Worm (Caenorhabditis elegans) whole organism, late embryonic: ENCODE results near the gene mep-1.

Experiments
- C08G9.2 ChIP-seq: sonication (generic microtip); optimal IDR thresholded peaks from 2 replicates; lab custom pipeline; 2016; ENCODE audit warnings: mild to moderate bottlenecking, missing genetic modification characterization, moderate library complexity, missing compliant biosample characterization
- F13H6.1 ChIP-seq: sonication (generic microtip); optimal IDR thresholded peaks from 2 replicates; lab custom pipeline; 2016; ENCODE audit warnings: missing genetic modification characterization, missing compliant biosample characterization
- ahr-1 ChIP-seq: sonication (generic microtip); optimal IDR thresholded peaks from 2 replicates; lab custom pipeline; 2016; ENCODE audit warnings: missing genetic modification characterization, missing compliant biosample characterization
- ama-1 ChIP-seq: fragments of 150-350 bp; optimal IDR thresholded peaks from 2 replicates; lab custom pipeline; 2014
- ceh-14 ChIP-seq: sonication (generic microtip); optimal IDR thresholded peaks from 2 replicates; lab custom pipeline; 2016; ENCODE audit warnings: missing genotype, missing genetic modification characterization, missing compliant biosample characterization
- ceh-19 ChIP-seq: fragments of 200-800 bp; sonication (Bioruptor generic); optimal IDR thresholded peaks from 2 replicates; lab custom pipeline; 2018; ENCODE audit warnings: mild to moderate bottlenecking, missing genetic modification characterization, missing compliant biosample characterization
- ceh-24 ChIP-seq: sonication (generic microtip); optimal IDR thresholded peaks from 2 replicates; lab custom pipeline; 2016; ENCODE audit warnings: mild to moderate bottlenecking, missing genetic modification characterization, missing compliant biosample characterization
- ceh-31 ChIP-seq: sonication (generic microtip); optimal IDR thresholded peaks from 2 replicates; lab custom pipeline; 2016; ENCODE audit warnings: missing genetic modification characterization, missing compliant biosample characterization
- ceh-34 ChIP-seq: sonication (generic microtip); optimal IDR thresholded peaks from 2 replicates; lab custom pipeline; 2016; ENCODE audit warnings: mild to moderate bottlenecking, missing genetic modification characterization, missing compliant biosample characterization
- ceh-45 ChIP-seq: fragments of 200-800 bp; sonication (Bioruptor generic); IDR thresholded peaks from 2 replicates; pipeline ENCODE4 v1.3.6; 2022; ENCODE audit warnings: missing genetic modification reagents, missing genetic modification characterization, missing compliant biosample characterization
- ceh-48 ChIP-seq: sonication (generic microtip); optimal IDR thresholded peaks from 2 replicates; lab custom pipeline; 2016; ENCODE audit warnings: missing genetic modification characterization, inconsistent platforms, missing compliant biosample characterization
- ceh-9 ChIP-seq: sonication (generic microtip); optimal IDR thresholded peaks from 2 replicates; lab custom pipeline; 2016; ENCODE audit warnings: mild to moderate bottlenecking, missing genetic modification characterization, inconsistent platforms, missing compliant biosample characterization
- che-1 ChIP-seq: sonication (generic microtip); optimal IDR thresholded peaks from 2 replicates; lab custom pipeline; 2016; ENCODE audit warnings: mild to moderate bottlenecking, missing genetic modification characterization, missing compliant biosample characterization
- dmd-4 ChIP-seq: sonication (generic microtip); optimal IDR thresholded peaks from 2 replicates; lab custom pipeline; 2016; ENCODE audit warnings: borderline replicate concordance, missing genetic modification characterization, missing compliant biosample characterization
- dve-1 ChIP-seq: sonication (generic microtip); optimal IDR thresholded peaks from 2 replicates; lab custom pipeline; 2017; ENCODE audit warnings: antibody characterized with exemption, mild to moderate bottlenecking, missing genetic modification characterization, missing compliant biosample characterization
- elt-2 ChIP-seq: sonication (generic microtip); optimal IDR thresholded peaks from 2 replicates; lab custom pipeline; 2016; ENCODE audit warnings: missing genetic modification reagents, missing genetic modification characterization, missing compliant biosample characterization
- elt-4 ChIP-seq: sonication (generic microtip); optimal IDR thresholded peaks from 2 replicates; lab custom pipeline; 2016; ENCODE audit warnings: missing genetic modification characterization, missing compliant biosample characterization
- eyg-1 ChIP-seq: sonication (generic microtip); optimal IDR thresholded peaks from 2 replicates; lab custom pipeline; 2016; ENCODE audit warnings: missing genotype, missing genetic modification characterization, missing compliant biosample characterization
- fax-1 ChIP-seq: sonication (generic microtip); optimal IDR thresholded peaks from 2 replicates; lab custom pipeline; 2016; ENCODE audit warnings: missing genotype, missing genetic modification characterization, missing compliant biosample characterization
- fkh-6 ChIP-seq: sonication (generic microtip); optimal IDR thresholded peaks from 2 replicates; lab custom pipeline; 2016; ENCODE audit warnings: missing genetic modification characterization, missing compliant biosample characterization
- hlh-13 ChIP-seq: fragments of 200-800 bp; sonication (Bioruptor generic); optimal IDR thresholded peaks from 2 replicates; lab custom pipeline; 2018; ENCODE audit warnings: mild to moderate bottlenecking, missing genetic modification characterization, missing compliant biosample characterization
- hlh-15 ChIP-seq: sonication (generic microtip); optimal IDR thresholded peaks from 2 replicates; lab custom pipeline; 2016; ENCODE audit warnings: missing genetic modification characterization, missing compliant biosample characterization
- hlh-8 ChIP-seq: sonication (generic microtip); optimal IDR thresholded peaks from 2 replicates; lab custom pipeline; 2016; ENCODE audit warnings: missing genotype, missing genetic modification characterization, missing compliant biosample characterization
- lim-6 ChIP-seq: sonication (generic microtip); optimal IDR thresholded peaks from 2 replicates; lab custom pipeline; 2016; ENCODE audit warnings: missing genetic modification characterization, missing compliant biosample characterization
- lin-11 ChIP-seq: fragments of 200-800 bp; sonication (Bioruptor generic); optimal IDR thresholded peaks from 2 replicates; lab custom pipeline; 2018; ENCODE audit warnings: mild to moderate bottlenecking, missing genetic modification characterization, missing compliant biosample characterization
- madf-2 ChIP-seq: sonication (generic microtip); optimal IDR thresholded peaks from 2 replicates; lab custom pipeline; 2017; ENCODE audit warnings: missing genetic modification characterization, missing compliant biosample characterization
- mec-3 ChIP-seq: sonication (generic microtip); optimal IDR thresholded peaks from 2 replicates; lab custom pipeline; 2016; ENCODE audit warnings: borderline replicate concordance, missing genetic modification characterization, missing compliant biosample characterization
- nfya-1 ChIP-seq: sonication (generic microtip); optimal IDR thresholded peaks from 2 replicates; lab custom pipeline; 2017; ENCODE audit warnings: missing genetic modification characterization, mild to moderate bottlenecking, missing compliant biosample characterization, antibody characterized with exemption, moderate library complexity
- npax-4 ChIP-seq: sonication (generic microtip); optimal IDR thresholded peaks from 2 replicates; lab custom pipeline; 2016; ENCODE audit warnings: missing genetic modification characterization, missing compliant biosample characterization
- odd-2 ChIP-seq: sonication (generic microtip); optimal IDR thresholded peaks from 2 replicates; lab custom pipeline; 2017; ENCODE audit warnings: antibody characterized with exemption, mild to moderate bottlenecking, missing genetic modification characterization, missing compliant biosample characterization
- pat-9 ChIP-seq: fragments of 200-800 bp; sonication (Bioruptor generic); optimal IDR thresholded peaks from 2 replicates; lab custom pipeline; 2018; ENCODE audit warnings: mild to moderate bottlenecking, missing genetic modification characterization, moderate library complexity, missing compliant biosample characterization
- pha-4 ChIP-seq: fragments of 150-350 bp; optimal IDR thresholded peaks from 2 replicates; lab custom pipeline; 2018; ENCODE audit warnings: missing biosample characterization, missing genetic modification reagents, missing genetic modification characterization
- pros-1 ChIP-seq: fragments of 150-350 bp; optimal IDR thresholded peaks from 2 replicates; lab custom pipeline; 2014; ENCODE audit warnings: missing biosample characterization, missing genetic modification reagents, missing genetic modification characterization
- ref-2 ChIP-seq: sonication (generic microtip); optimal IDR thresholded peaks from 2 replicates; lab custom pipeline; 2016; ENCODE audit warnings: missing genetic modification characterization, missing compliant biosample characterization
- sdc-2 ChIP-seq: sonication (generic microtip); optimal IDR thresholded peaks from 2 replicates; lab custom pipeline; 2016; ENCODE audit warnings: missing genotype, missing genetic modification characterization, missing compliant biosample characterization
- sox-4 ChIP-seq: sonication (generic microtip); optimal IDR thresholded peaks from 2 replicates; lab custom pipeline; 2017; ENCODE audit warnings: mild to moderate bottlenecking, missing genetic modification characterization, inconsistent platforms, missing compliant biosample characterization
- tbx-7 ChIP-seq: sonication (generic microtip); optimal IDR thresholded peaks from 2 replicates; lab custom pipeline; 2016; ENCODE audit warnings: missing genotype, missing genetic modification characterization, missing compliant biosample characterization
- ttx-3 ChIP-seq: sonication (generic microtip); optimal IDR thresholded peaks from 2 replicates; lab custom pipeline; 2016; ENCODE audit warnings: missing genetic modification reagents, missing genetic modification characterization, missing compliant biosample characterization
- unc-3 ChIP-seq, 2 experiments: fragments of 200-800 bp in 1 of 2; sonication (Bioruptor generic) in 1 of 2; sonication (generic microtip) in 1 of 2; conservative IDR thresholded peaks in 1 of 2; optimal IDR thresholded peaks in 1 of 2; 2 replicates each; pipeline versions ENCODE4 v1.3.6 to Lab custom; 2016 to 2022; ENCODE audit warnings: missing compliant biosample characterization in 2 of 2, missing genetic modification characterization in 2 of 2, missing genetic modification reagents in 1 of 2
- unc-42 ChIP-seq: sonication (generic microtip); optimal IDR thresholded peaks from 2 replicates; lab custom pipeline; 2016; ENCODE audit warnings: missing genotype, missing genetic modification characterization, missing compliant biosample characterization
- unc-55 ChIP-seq: sonication (generic microtip); optimal IDR thresholded peaks from 2 replicates; lab custom pipeline; 2017; ENCODE audit warnings: missing biosample characterization, missing genetic modification reagents, missing genetic modification characterization
- unc-86 ChIP-seq: sonication (generic microtip); optimal IDR thresholded peaks from 2 replicates; lab custom pipeline; 2016; ENCODE audit warnings: missing genetic modification characterization, missing compliant biosample characterization
- zip-5 ChIP-seq: sonication (generic microtip); optimal IDR thresholded peaks from 2 replicates; lab custom pipeline; 2016; ENCODE audit warnings: missing genetic modification characterization, missing compliant biosample characterization
- ztf-16 ChIP-seq: sonication (generic microtip); optimal IDR thresholded peaks from 2 replicates; lab custom pipeline; 2017; ENCODE audit warnings: missing genetic modification characterization, missing compliant biosample characterization

mep-1 gene

ce11 chrIV:11494924-11495323 lies 29.5 kb upstream of the mep-1 start:
- TF ChIP-seq ref-2 (tag; lab: Kevin White, UChicago) (no peak), elt-4 (tag; lab: Kevin White, UChicago) (no peak), madf-2 (tag; lab: Kevin White, UChicago) (no peak), ceh-48 (peak; percentile 50), eyg-1 (tag; lab: Kevin White, UChicago) (no peak), odd-2 (tag; lab: Kevin White, UChicago) (no peak), ttx-3 (tag; lab: Kevin White, UChicago) (no peak), fkh-6 (tag; lab: Kevin White, UChicago) (no peak), ceh-31 (tag; lab: Kevin White, UChicago) (peak; percentile 10), ama-1 (no peak), ceh-19 (GFP tag; lab: Kevin White, UChicago) (peak; percentile 14), unc-42 (tag; lab: Kevin White, UChicago) (peak; percentile 64), ahr-1 (tag; lab: Kevin White, UChicago) (no peak)
- TF ChIP-seq, all 69 proteins: peak for 4

DNA sequence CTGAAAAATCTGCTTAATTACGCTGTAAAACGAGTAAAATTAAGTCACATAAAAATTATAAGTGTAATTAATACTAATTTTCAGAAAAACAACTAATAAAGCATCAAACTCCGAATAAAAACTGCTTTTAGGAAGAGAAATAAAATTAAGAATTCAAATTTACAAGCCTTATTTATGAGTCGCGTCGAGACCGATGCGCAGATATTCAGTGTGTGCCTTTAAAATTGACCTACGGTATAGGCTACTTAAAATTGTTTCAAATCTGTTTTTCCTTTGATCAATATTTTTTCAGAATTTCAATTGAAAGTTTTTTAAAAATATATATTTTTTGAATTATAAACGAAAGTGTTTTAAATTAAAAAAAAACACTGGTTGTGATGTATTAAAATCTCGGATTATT lies 26.3 kb upstream of the mep-1 start, which contains the start of gene sms-1:
sms-1 (minus strand) TSS at position 6 of the 400 bp plus-strand sequence.
- TF ChIP-seq fkh-6 (tag; lab: Kevin White, UChicago) (no peak), ceh-34 (tag; lab: Kevin White, UChicago) (no peak)

- no peak for TF ChIP-seq unc-3 (GFP tag; conservative IDR thresholded peaks at IDR 0.05; lab: Robert Waterston, UW)
- no peak for TF ChIP-seq unc-3 (tag; optimal IDR thresholded peaks at IDR 0.05; lab: Kevin White, UChicago)
- TF ChIP-seq ceh-34 (tag; lab: Kevin White, UChicago): no peak
- TF ChIP-seq pat-9 (tag; lab: Kevin White, UChicago): no peak
- TF ChIP-seq lim-6 (tag; lab: Kevin White, UChicago): no peak
- TF ChIP-seq hlh-13 (GFP tag; lab: Kevin White, UChicago): no peak
- no peak for TF ChIP-seq C08G9.2
- no peak for TF ChIP-seq unc-86 (tag; lab: Kevin White, UChicago)
- no peak for TF ChIP-seq ztf-16 (tag; lab: Kevin White, UChicago)
- no peak for TF ChIP-seq dve-1 (tag; lab: Kevin White, UChicago)
- no peak for TF ChIP-seq ceh-45 (GFP tag; lab: Robert Waterston, UW)
- TF ChIP-seq mec-3 (tag; lab: Kevin White, UChicago): no peak
- TF ChIP-seq odd-2 (tag; lab: Kevin White, UChicago): no peak
- no peak for TF ChIP-seq tbx-7 (tag; lab: Kevin White, UChicago)
- TF ChIP-seq dmd-4 (tag; lab: Kevin White, UChicago): no peak
- TF ChIP-seq lin-11 (tag; lab: Kevin White, UChicago): no peak
- no peak for TF ChIP-seq elt-2 (tag; lab: Kevin White, UChicago)
- TF ChIP-seq pha-4 (tag; lab: Kevin White, UChicago): no peak
- no peak for TF ChIP-seq elt-4 (tag; lab: Kevin White, UChicago)
- TF ChIP-seq npax-4 (tag; lab: Kevin White, UChicago): no peak
Observed at ce11 chrIV:11500421-11500820, 24.0 kb upstream of the mep-1 start, which contains the start of gene H21P03.10. Gene H21P03.10 (plus strand): TSS chrIV:11500721.

DNA sequence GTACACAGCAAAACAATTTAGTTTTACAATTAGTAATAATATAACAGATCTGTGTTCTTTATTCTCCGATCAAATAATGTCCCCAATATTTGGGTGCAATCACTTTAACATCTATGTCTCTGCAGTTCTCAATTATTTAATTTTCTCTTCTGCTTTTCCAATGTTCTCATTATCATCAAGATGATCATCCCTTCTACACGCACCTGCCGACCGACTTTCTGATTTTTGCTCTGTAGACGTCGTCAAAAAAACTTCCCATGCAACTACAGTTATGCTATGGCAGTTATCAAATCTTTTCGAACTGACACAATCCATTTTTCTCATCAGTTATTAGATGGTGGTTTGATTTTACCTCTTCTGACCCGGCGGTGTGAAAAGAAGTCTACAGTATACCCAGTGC lies 20.8 kb upstream of the mep-1 start:
- no peak for TF ChIP-seq nfya-1 (tag; lab: Kevin White, UChicago)
- TF ChIP-seq ceh-19 (GFP tag; lab: Kevin White, UChicago): no peak
- no peak for TF ChIP-seq hlh-8
- no peak for TF ChIP-seq fkh-6 (tag; lab: Kevin White, UChicago)

DNA sequence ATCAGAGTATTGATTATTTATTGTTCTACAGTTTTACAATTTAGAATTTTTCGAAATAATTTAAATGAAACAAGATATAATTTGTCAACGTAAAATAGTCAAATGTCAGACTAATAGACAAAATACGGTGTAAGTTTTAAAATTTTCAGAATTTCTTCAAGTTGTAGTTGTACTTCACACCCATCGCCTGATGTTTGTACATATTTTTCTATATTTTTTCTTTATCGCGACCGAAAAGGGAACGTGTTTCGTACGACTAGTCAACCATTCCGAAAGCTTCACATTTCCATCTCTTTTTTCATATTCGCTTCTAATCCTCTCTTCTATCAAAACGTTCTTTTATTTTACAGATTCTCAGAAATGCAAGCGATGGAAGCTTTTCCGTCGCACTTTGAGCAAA lies 20.0 kb upstream of the mep-1 start, which contains the start of gene twk-25:
twk-25 (plus strand) TSS at position 301 of the 400 bp plus-strand sequence.
- TF ChIP-seq zip-5 (no peak), ama-1 (no peak), hlh-15 (no peak), dve-1 (tag; lab: Kevin White, UChicago) (no peak), C08G9.2 (no peak), pros-1 (tag; lab: Kevin White, UChicago) (no peak), sdc-2 (no peak), ceh-9 (tag; lab: Kevin White, UChicago) (no peak), ceh-48 (no peak), elt-2 (tag; lab: Kevin White, UChicago) (no peak), unc-55 (GFP tag; lab: Kevin White, UChicago) (no peak), ceh-14 (tag; lab: Kevin White, UChicago) (no peak), sox-4 (tag; lab: Kevin White, UChicago) (no peak), unc-42 (tag; lab: Kevin White, UChicago) (no peak), ceh-24 (tag; lab: Kevin White, UChicago) (no peak), che-1 (tag; lab: Kevin White, UChicago) (no peak), F13H6.1 (tag; lab: Kevin White, UChicago) (no peak), fax-1 (tag; lab: Kevin White, UChicago) (no peak)
